Worm (Caenorhabditis elegans) whole organism, L4 larva: ENCODE data around the gene glt-4.

Experiments
- D1046.2 ChIP-seq: fragments of 200-800 bp; sonication (Bioruptor generic); IDR thresholded peaks from 2 replicates; pipeline ENCODE4 v1.3.6; 2022; ENCODE audit warnings: missing genetic modification characterization, missing compliant biosample characterization
- F26F4.8 ChIP-seq: fragments of 200-800 bp; sonication (Bioruptor generic); conservative IDR thresholded peaks from 2 replicates; pipeline ENCODE4 v1.3.6; 2022; ENCODE audit warnings: missing genetic modification characterization, missing compliant biosample characterization
- T20F7.1 ChIP-seq: fragments of 200-800 bp; sonication (Bioruptor generic); optimal IDR thresholded peaks from 2 replicates; lab custom pipeline; 2018; ENCODE audit warnings: mild to moderate bottlenecking, missing genetic modification characterization, missing compliant biosample characterization
- T26A8.4 ChIP-seq: fragments of 200-800 bp; sonication (Bioruptor generic); IDR thresholded peaks from 2 replicates; pipeline ENCODE4 v1.3.6; 2022; ENCODE audit warnings: missing genetic modification characterization, missing compliant biosample characterization
- Y105C5A.15 ChIP-seq: fragments of 200-800 bp; sonication (Bioruptor generic); IDR thresholded peaks from 2 replicates; pipeline ENCODE4 v1.3.6; 2022; ENCODE audit warnings: missing genetic modification characterization, missing compliant biosample characterization
- ceh-28 ChIP-seq: fragments of 150-350 bp; optimal IDR thresholded peaks from 2 replicates; lab custom pipeline; 2014; ENCODE audit warnings: missing biosample characterization, missing genetic modification reagents, missing genetic modification characterization
- ceh-82 ChIP-seq: sonication (generic microtip); optimal IDR thresholded peaks from 2 replicates; lab custom pipeline; 2017; ENCODE audit warnings: missing biosample characterization, missing genetic modification characterization
- daf-12 ChIP-seq: fragments of 150-350 bp; optimal IDR thresholded peaks from 2 replicates; lab custom pipeline; 2014; ENCODE audit warnings: missing biosample characterization, missing genetic modification reagents, missing genetic modification characterization
- daf-16 ChIP-seq, 3 experiments: sonication (generic microtip); optimal IDR thresholded peaks; 2 replicates each; lab custom pipeline; 2016 to 2017; ENCODE audit warnings: missing genetic modification characterization in 3 of 3, missing genetic modification reagents in 3 of 3, mild to moderate bottlenecking in 2 of 3, missing compliant biosample characterization in 2 of 3, missing biosample characterization in 1 of 3, moderate library complexity in 1 of 3
- dmd-6 ChIP-seq: fragments of 200-800 bp; sonication (Bioruptor generic); IDR thresholded peaks from 2 replicates; pipeline ENCODE4 v1.3.6; 2022; ENCODE audit warnings: missing genetic modification reagents, missing genetic modification characterization, missing compliant biosample characterization
- dmd-9 ChIP-seq: fragments of 200-800 bp; sonication (Bioruptor generic); IDR thresholded peaks from 2 replicates; pipeline ENCODE4 v1.3.6; 2022; ENCODE audit warnings: missing genetic modification reagents, missing genetic modification characterization, missing compliant biosample characterization
- duxl-1 ChIP-seq: sonication (generic microtip); optimal IDR thresholded peaks from 2 replicates; lab custom pipeline; 2016; ENCODE audit warnings: mild to moderate bottlenecking, missing genetic modification characterization, moderate library complexity, missing compliant biosample characterization; ENCODE audit not compliant: poor library complexity
- dve-1 ChIP-seq: sonication (generic microtip); optimal IDR thresholded peaks from 2 replicates; lab custom pipeline; 2017; ENCODE audit warnings: antibody characterized with exemption, mild to moderate bottlenecking, missing genetic modification characterization, missing compliant biosample characterization; ENCODE audit not compliant: insufficient read depth
- fkh-10 ChIP-seq: fragments of 150-350 bp; optimal IDR thresholded peaks from 2 replicates; lab custom pipeline; 2014; ENCODE audit warnings: missing biosample characterization, missing genetic modification reagents, missing genetic modification characterization
- gei-8 ChIP-seq: fragments of 200-800 bp; sonication (Bioruptor generic); optimal IDR thresholded peaks from 2 replicates; lab custom pipeline; 2018; ENCODE audit warnings: mild to moderate bottlenecking, missing genetic modification characterization, missing compliant biosample characterization
- hlh-11 ChIP-seq: fragments of 200-800 bp; sonication (Bioruptor generic); optimal IDR thresholded peaks from 2 replicates; lab custom pipeline; 2018; ENCODE audit warnings: mild to moderate bottlenecking, missing genetic modification characterization, missing compliant biosample characterization
- lin-38 ChIP-seq: fragments of 200-800 bp; sonication (Bioruptor generic); IDR thresholded peaks from 2 replicates; pipeline ENCODE4 v1.3.6; 2022; ENCODE audit warnings: missing genetic modification reagents, missing genetic modification characterization, missing compliant biosample characterization
- lsy-2 ChIP-seq, 2 experiments: fragments of 150-350 bp in 1 of 2; sonication (generic microtip) in 1 of 2; optimal IDR thresholded peaks; 2 replicates each; lab custom pipeline; 2014 to 2017; ENCODE audit warnings: missing biosample characterization in 2 of 2, missing genetic modification characterization in 2 of 2
- mxl-2 ChIP-seq: fragments of 200-800 bp; sonication (Bioruptor generic); conservative IDR thresholded peaks from 2 replicates; pipeline ENCODE4 v1.3.6; 2022; ENCODE audit warnings: missing genetic modification reagents, missing genetic modification characterization, missing compliant biosample characterization
- mxl-3 ChIP-seq: fragments of 200-800 bp; sonication (Bioruptor generic); optimal IDR thresholded peaks from 2 replicates; lab custom pipeline; 2018; ENCODE audit warnings: mild to moderate bottlenecking, missing genetic modification characterization, missing compliant biosample characterization
- nhr-10 ChIP-seq: fragments of 150-350 bp; optimal IDR thresholded peaks from 2 replicates; lab custom pipeline; 2014; ENCODE audit warnings: missing biosample characterization, missing genetic modification characterization
- nhr-102 ChIP-seq: sonication (generic microtip); optimal IDR thresholded peaks from 2 replicates; lab custom pipeline; 2016; ENCODE audit warnings: mild to moderate bottlenecking, missing genetic modification characterization, moderate library complexity, missing compliant biosample characterization
- nhr-111 ChIP-seq: fragments of 200-800 bp; sonication (Bioruptor generic); optimal IDR thresholded peaks from 2 replicates; lab custom pipeline; 2018; ENCODE audit warnings: mild to moderate bottlenecking, missing genetic modification characterization, missing compliant biosample characterization
- nhr-237 ChIP-seq: sonication (generic microtip); optimal IDR thresholded peaks from 2 replicates; lab custom pipeline; 2017; ENCODE audit warnings: missing biosample characterization, missing genetic modification characterization
- nhr-25 ChIP-seq: sonication (generic microtip); optimal IDR thresholded peaks from 2 replicates; lab custom pipeline; 2017; ENCODE audit warnings: missing genetic modification characterization, mild to moderate bottlenecking, missing compliant biosample characterization, antibody characterized with exemption, moderate library complexity, borderline replicate concordance; ENCODE audit not compliant: insufficient read depth
- nhr-28 ChIP-seq: fragments of 150-350 bp; optimal IDR thresholded peaks from 2 replicates; lab custom pipeline; 2014; ENCODE audit warnings: missing biosample characterization, missing genetic modification characterization
- nhr-41 ChIP-seq: fragments of 200-800 bp; sonication (Bioruptor generic); IDR thresholded peaks from 2 replicates; pipeline ENCODE4 v1.3.6; 2022; ENCODE audit warnings: missing genetic modification reagents, missing genetic modification characterization, missing compliant biosample characterization
- nhr-42 ChIP-seq: fragments of 200-800 bp; sonication (Bioruptor generic); IDR thresholded peaks from 2 replicates; pipeline ENCODE4 v1.3.6; 2022; ENCODE audit warnings: missing genetic modification characterization, missing compliant biosample characterization
- nhr-48 ChIP-seq: sonication (generic microtip); optimal IDR thresholded peaks from 2 replicates; lab custom pipeline; 2016; ENCODE audit warnings: mild to moderate bottlenecking, missing genetic modification characterization, missing compliant biosample characterization
- nhr-6 ChIP-seq: fragments of 150-350 bp; optimal IDR thresholded peaks from 2 replicates; lab custom pipeline; 2014; ENCODE audit warnings: missing biosample characterization, missing genetic modification characterization
- nhr-77 ChIP-seq: fragments of 150-350 bp; optimal IDR thresholded peaks from 2 replicates; lab custom pipeline; 2014; ENCODE audit warnings: missing biosample characterization, missing genetic modification characterization
- pha-4 ChIP-seq, 2 experiments: fragments of 150-350 bp in 1 of 2; fragments of 200-800 bp in 1 of 2; sonication (Bioruptor generic) in 1 of 2; IDR thresholded peaks in 1 of 2; optimal IDR thresholded peaks in 1 of 2; 2 replicates each; pipeline versions ENCODE4 v1.3.6 to Lab custom; 2014 to 2022; ENCODE audit warnings: missing genetic modification characterization in 2 of 2, missing genetic modification reagents in 2 of 2, missing biosample characterization in 1 of 2, missing compliant biosample characterization in 1 of 2
- php-3 ChIP-seq: fragments of 200-800 bp; sonication (Bioruptor generic); IDR thresholded peaks from 2 replicates; pipeline ENCODE4 v1.3.6; 2022; ENCODE audit warnings: missing genetic modification reagents, missing genetic modification characterization, missing compliant biosample characterization
- saeg-2 ChIP-seq: fragments of 200-800 bp; sonication (Bioruptor generic); IDR thresholded peaks from 2 replicates; pipeline ENCODE4 v1.3.6; 2022; ENCODE audit warnings: missing genetic modification reagents, missing genetic modification characterization, missing compliant biosample characterization
- snpc-4 ChIP-seq: fragments of 150-350 bp; optimal IDR thresholded peaks from 2 replicates; lab custom pipeline; 2014; ENCODE audit warnings: missing biosample characterization, missing genetic modification characterization
- tag-97 ChIP-seq: fragments of 200-800 bp; sonication (Bioruptor generic); IDR thresholded peaks from 2 replicates; pipeline ENCODE4 v1.3.6; 2022; ENCODE audit warnings: missing genetic modification characterization, missing compliant biosample characterization
- tra-1 ChIP-seq: fragments of 200-800 bp; sonication (Bioruptor generic); IDR thresholded peaks from 2 replicates; pipeline ENCODE4 v1.3.6; 2022; ENCODE audit warnings: missing genetic modification reagents, missing genetic modification characterization, missing compliant biosample characterization
- unc-62 ChIP-seq, 3 experiments: fragments of 150-350 bp in 1 of 3; sonication (generic microtip); optimal IDR thresholded peaks in 2 of 3; peaks in 1 of 3; 1 replicate in 1 of 3; 2 replicates in 2 of 3; lab custom pipeline; 2014 to 2017; ENCODE audit warnings: missing biosample characterization in 3 of 3, missing genetic modification characterization in 3 of 3, missing genetic modification reagents in 3 of 3, missing genotype in 1 of 3
- zip-11 ChIP-seq: fragments of 200-800 bp; sonication (Bioruptor generic); IDR thresholded peaks from 2 replicates; pipeline ENCODE4 v1.3.6; 2022; ENCODE audit warnings: missing genetic modification characterization, missing compliant biosample characterization
- zip-2 ChIP-seq: fragments of 150-350 bp; optimal IDR thresholded peaks from 2 replicates; lab custom pipeline; 2014; ENCODE audit warnings: missing biosample characterization, missing genetic modification characterization
- ztf-11 ChIP-seq: fragments of 150-350 bp; optimal IDR thresholded peaks from 2 replicates; lab custom pipeline; 2014; ENCODE audit warnings: missing biosample characterization, missing genetic modification characterization

glt-4 gene

DNA sequence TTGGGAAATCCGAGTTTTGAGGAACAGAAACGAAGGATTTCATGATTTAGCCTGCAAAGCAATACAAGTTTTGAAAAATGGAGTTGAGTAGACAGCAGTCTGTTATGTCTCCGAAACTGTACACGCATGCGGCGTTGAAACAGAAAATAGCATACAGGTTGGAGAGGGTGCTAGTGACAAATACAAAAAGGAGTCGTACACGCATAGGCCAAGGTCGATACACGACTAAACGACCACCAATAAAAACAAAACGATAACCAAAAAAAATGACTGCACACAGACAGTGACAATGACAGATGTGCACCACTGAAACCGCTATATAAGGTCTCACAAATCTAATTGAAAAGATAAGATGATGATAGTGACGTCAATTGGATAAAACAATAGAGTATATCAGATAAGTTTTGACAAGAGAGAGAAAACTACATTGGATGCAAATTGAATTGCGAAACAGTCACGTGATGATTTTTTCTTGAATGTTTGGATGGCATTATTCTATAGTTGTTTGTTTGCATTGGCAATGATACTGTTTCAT, 45.7 kb downstream of the glt-4 start, which contains the start of gene fah-1 (continued):
- TF ChIP-seq nhr-111 (GFP tag; lab: Kevin White, UChicago) (no peak), zip-11 (no peak), ceh-28 (tag; lab: Kevin White, UChicago) (no peak), ztf-11 (tag; lab: Kevin White, UChicago) (no peak), T20F7.1 (GFP tag; lab: Kevin White, UChicago) (peak; percentile 37), dmd-6 (GFP tag; lab: Robert Waterston, UW) (peak; percentile 67)

DNA sequence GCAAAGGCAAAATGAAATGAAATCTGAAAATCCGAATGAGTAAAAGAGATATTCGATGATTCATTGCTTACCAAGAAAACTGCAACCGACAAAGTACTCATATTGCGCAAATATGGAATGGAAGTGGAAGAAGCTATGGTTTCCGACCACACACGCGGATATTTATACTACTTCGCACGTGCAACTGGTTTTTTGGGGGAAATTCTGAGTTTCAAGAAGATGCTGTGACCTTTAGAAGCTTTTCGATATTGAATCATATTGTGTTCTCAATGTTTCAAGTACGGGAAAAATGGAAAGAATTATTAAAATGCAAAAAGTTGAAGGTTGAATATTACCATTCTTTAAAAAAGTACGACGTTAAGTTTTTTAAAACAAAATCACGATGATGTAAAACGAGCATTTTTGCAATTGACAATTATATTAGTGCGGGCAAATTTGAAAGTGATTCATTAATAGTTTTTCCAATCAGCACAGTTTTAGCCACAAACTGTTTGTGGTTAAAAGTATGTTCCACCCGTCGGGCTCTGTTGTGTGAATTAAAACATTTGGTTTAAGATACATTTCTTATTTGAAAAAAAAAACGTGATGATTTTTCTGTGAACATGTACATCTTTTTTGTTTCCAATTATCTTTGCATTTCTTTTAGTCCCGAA, 47.7 kb downstream of the glt-4 start, which contains the start of the genes grl-6 and K10C2.6:
Gene grl-6, minus strand, starts transcription at position 101 of the 653 bp plus-strand sequence.
Gene K10C2.6, plus strand, starts transcription at position 603 of the 653 bp plus-strand sequence.
- TF ChIP-seq nhr-102 (tag; lab: Kevin White, UChicago) = no peak
- no peak for TF ChIP-seq nhr-237 (tag; lab: Kevin White, UChicago)
- peak in 1 of 2 experiments; percentile 13 for TF ChIP-seq unc-62 (GFP tag; optimal IDR thresholded peaks at IDR 0.05 in 1 of 2; lab: Kevin White, UChicago)
- no peak for TF ChIP-seq unc-62 (tag; optimal IDR thresholded peaks at IDR 0.05; lab: Kevin White, UChicago)
- TF ChIP-seq Y105C5A.15 (GFP tag; lab: Robert Waterston, UW) = no peak

DNA sequence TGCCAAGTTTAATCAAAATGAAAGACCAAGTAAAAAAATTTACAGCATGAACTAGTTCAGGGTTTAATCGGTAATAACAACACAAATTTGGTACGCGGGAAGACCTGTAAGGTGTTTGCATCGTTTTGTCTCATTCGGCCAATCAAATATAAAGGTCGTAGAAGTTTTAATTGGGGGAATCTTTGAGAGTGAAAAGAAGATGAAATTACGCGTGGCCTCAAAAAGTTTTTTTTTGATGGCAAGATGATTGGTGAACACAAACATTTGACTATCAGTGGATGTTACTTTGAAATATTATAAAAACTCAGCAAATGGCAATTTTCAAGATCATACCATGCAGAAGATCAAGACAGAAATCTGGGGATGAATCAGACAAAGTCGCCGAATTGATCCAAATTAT, 51.9 kb downstream of the glt-4 start, which contains the start of gene nas-33:
Gene nas-33, minus strand, starts transcription at position 101 of the 400 bp plus-strand sequence.
- no peak for TF ChIP-seq nhr-25 (tag; lab: Kevin White, UChicago)
- no peak for TF ChIP-seq daf-12 (tag; lab: Kevin White, UChicago)
- no peak for TF ChIP-seq tag-97 (GFP tag; lab: Robert Waterston, UW)
- TF ChIP-seq fkh-10 (GFP tag; lab: Kevin White, UChicago) = no peak
- TF ChIP-seq nhr-41 = no peak
- TF ChIP-seq nhr-42 (GFP tag; lab: Robert Waterston, UW) = no peak
- no peak for TF ChIP-seq Y105C5A.15 (GFP tag; lab: Robert Waterston, UW)
- TF ChIP-seq ceh-82 (tag; lab: Kevin White, UChicago) = no peak

DNA sequence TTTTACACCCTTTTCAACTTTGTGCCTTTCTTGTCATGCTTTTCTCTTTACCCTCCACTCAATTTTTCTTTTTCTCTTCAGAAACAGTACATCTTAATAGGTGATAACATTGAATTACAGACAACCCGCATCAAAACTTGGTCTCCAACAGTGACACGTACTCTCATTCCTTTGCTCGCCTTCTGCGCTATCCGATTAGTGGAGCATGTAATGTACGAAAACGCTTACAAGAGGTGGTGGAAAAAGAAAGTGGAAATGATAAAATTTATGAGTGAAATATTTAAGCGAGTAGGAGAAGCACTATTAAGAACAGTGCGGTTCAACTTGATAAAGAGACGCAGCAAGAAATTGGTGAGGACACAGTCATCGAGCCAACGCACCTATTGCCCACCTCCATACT, 53.3 kb downstream of the glt-4 start, which contains the start of gene pept-1:
Gene pept-1, plus strand, starts transcription at position 306 of the 400 bp plus-strand sequence.
- TF ChIP-seq nhr-111 (GFP tag; lab: Kevin White, UChicago) (no peak), dve-1 (tag; lab: Kevin White, UChicago) (peak; percentile 73), D1046.2 (no peak), lin-38 (GFP tag; lab: Robert Waterston, UW) (no peak), php-3 (GFP tag; lab: Robert Waterston, UW) (peak; percentile 73), hlh-11 (peak; percentile 91), lsy-2 (tag; optimal IDR thresholded peaks at IDR 0.05; lab: Kevin White, UChicago) (no peak), T26A8.4 (GFP tag; lab: Robert Waterston, UW) (no peak), daf-16 (GFP tag; optimal IDR thresholded peaks at IDR 0.05; lab: Kevin White, UChicago) (no peak), daf-16 (tag; optimal IDR thresholded peaks at IDR 0.05; lab: Kevin White, UChicago) (peak; percentile 58), nhr-41 (0 out of 2 replicates have a peak, but pooled peaks have one; percentile 16), nhr-28 (peak; percentile 60), dmd-9 (GFP tag; lab: Robert Waterston, UW) (no peak), nhr-10 (no peak), nhr-6 (peak; percentile 40), pha-4 (GFP tag; IDR thresholded peaks at IDR 0.05; lab: Robert Waterston, UW) (peak; percentile 45; the same call in 1 of the 2 replicates), pha-4 (tag; optimal IDR thresholded peaks at IDR 0.05; lab: Kevin White, UChicago) (no peak), gei-8 (peak; percentile 47), nhr-48 (tag; lab: Kevin White, UChicago) (peak; percentile 45), mxl-2 (GFP tag; lab: Robert Waterston, UW) (no peak), T20F7.1 (GFP tag; lab: Kevin White, UChicago) (no peak), tra-1 (GFP tag; lab: Robert Waterston, UW) (peak; percentile 76), snpc-4 (tag; lab: Kevin White, UChicago) (no peak), zip-2 (tag; lab: Kevin White, UChicago) (no peak), duxl-1 (tag; lab: Kevin White, UChicago) (no peak), saeg-2 (GFP tag; lab: Robert Waterston, UW) (no peak), F26F4.8 (GFP tag; lab: Robert Waterston, UW) (no peak), mxl-3 (GFP tag; lab: Kevin White, UChicago) (peak; percentile 17), nhr-77 (tag; lab: Kevin White, UChicago) (peak; percentile 30)
